Worm (Caenorhabditis elegans): ENCODE data around the gene ocr-2.

- no peak for TF ChIP-seq unc-39 (tag; optimal IDR thresholded peaks at IDR 0.05)
- no peak for TF ChIP-seq snpc-4 (tag; optimal IDR thresholded peaks at IDR 0.05)
- TF ChIP-seq ceh-43 (GFP tag; optimal IDR thresholded peaks at IDR 0.05) = no peak
- TF ChIP-seq nhr-28 (tag; optimal IDR thresholded peaks at IDR 0.05) = no peak
- TF ChIP-seq elt-1 (tag; optimal IDR thresholded peaks at IDR 0.05; ENCODE audit: borderline replicate concordance, insufficient read depth) = no peak
- peak; percentile 66 for TF ChIP-seq zip-8 (tag; optimal IDR thresholded peaks at IDR 0.05)
- no peak for TF ChIP-seq nhr-237 (tag; optimal IDR thresholded peaks at IDR 0.05)
- no peak for TF ChIP-seq unc-62 (GFP tag; optimal IDR thresholded peaks at IDR 0.05)
- TF ChIP-seq elt-3 (tag; optimal IDR thresholded peaks at IDR 0.05) = no peak
Observed at ce11 chrIV:8211747-8212146, 8.1 kb downstream of the ocr-2 start, which contains the start of gene C07G1.7.
